Worm (Caenorhabditis elegans): ENCODE measurements around the gene fbxb-105.
A peak's percentile ranks its signal among the peaks of the same experiment; 100 is the strongest.

The fbxb-105 gene

DNA sequence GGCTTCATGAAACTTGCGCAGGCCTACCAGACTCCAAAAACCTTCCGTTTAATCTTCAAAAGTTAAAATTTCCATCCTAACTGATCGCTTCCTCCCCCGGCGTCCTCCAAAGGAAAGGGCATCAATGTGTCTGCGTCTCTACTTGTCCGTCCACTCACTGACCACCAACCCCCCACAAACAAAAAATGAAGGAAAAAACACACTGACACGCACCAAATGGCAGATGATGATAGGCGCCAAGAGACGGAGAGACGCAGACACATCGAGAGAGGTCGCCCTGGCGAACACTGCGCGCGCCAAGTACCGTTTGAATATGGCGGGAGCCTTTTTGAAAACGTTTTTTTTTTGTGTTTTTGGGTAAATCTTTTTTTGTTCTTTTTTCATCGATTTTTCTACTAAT lies 36.0 kb downstream of the fbxb-105 start (continued):
- no peak for TF ChIP-seq egl-5 (tag; optimal IDR thresholded peaks at IDR 0.05)
- TF ChIP-seq nhr-12 (tag; optimal IDR thresholded peaks at IDR 0.05) = no peak
- no peak for TF ChIP-seq nhr-237 (tag; optimal IDR thresholded peaks at IDR 0.05)

DNA sequence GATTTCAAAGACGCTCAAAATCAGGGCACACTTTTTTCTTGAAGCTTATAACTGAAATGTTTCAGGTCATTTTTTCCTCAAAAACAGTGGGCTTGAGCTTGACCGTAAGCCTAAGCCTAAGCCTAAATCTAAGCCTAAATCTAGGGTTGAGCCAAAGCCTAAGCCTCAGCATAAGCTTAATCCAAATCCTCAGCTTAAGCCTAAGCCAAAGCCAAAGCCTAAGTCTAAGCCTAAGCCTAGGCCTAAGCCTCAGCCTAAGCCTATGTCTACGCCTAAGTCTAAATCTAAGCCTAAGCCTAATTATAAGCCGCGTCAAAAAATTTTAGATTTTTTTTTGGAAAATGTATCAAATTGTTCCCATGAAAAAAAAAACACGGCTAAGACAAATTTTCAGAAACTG lies 36.4 kb downstream of the fbxb-105 start:
- TF ChIP-seq ztf-11 (tag; optimal IDR thresholded peaks at IDR 0.05) (no peak), zag-1 (tag; optimal IDR thresholded peaks at IDR 0.05) (no peak), ceh-9 (tag; optimal IDR thresholded peaks at IDR 0.05) (no peak), nhr-76 (tag; optimal IDR thresholded peaks at IDR 0.05) (no peak), elt-3 (tag; optimal IDR thresholded peaks at IDR 0.05) (no peak), elt-1 (tag; optimal IDR thresholded peaks at IDR 0.05) (no peak)

DNA sequence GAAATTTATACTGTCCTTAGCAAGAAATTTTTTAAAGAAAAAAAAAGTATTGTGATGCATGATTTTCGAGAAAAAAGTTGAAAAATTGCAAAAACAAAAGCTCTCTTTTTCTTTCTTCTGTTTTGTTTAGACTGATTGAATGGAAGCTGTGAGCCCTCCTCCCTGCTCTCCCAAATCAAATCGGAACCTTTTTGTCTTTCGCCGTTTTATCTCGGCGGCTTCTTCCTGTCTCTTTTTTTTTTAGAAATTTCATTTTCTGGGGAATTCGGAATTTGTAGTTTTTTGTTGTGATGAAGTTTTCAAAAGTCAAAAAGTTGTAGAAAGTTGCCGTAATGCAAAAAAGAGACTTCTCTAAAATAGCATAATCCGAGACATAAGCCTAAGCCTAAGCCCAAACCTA lies 40.0 kb downstream of the fbxb-105 start:
- TF ChIP-seq fkh-10 (GFP tag; optimal IDR thresholded peaks at IDR 0.05) (peak; percentile 61), jun-1 (tag; optimal IDR thresholded peaks at IDR 0.05) (no peak)

DNA sequence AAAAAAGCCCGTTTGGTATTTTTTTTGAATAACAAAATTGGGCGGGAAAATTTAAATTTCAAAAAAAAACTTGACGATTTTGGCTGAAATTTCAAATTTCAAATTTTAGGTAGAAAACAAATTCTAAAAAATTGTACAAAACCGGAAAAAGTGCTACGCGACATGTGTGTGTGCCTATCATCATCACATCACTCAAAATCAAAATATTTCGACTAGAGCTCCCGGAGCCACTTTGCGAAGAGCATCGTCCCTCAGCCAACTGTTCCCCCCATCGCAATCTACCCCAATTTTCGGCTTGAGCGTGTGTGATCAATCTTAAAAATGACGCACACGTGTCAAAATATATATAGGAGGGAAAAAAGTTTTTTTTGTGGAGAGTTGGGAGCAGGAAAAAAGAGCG lies 43.9 kb downstream of the fbxb-105 start:
- no peak for TF ChIP-seq nhr-237 (tag; optimal IDR thresholded peaks at IDR 0.05)
- no peak for TF ChIP-seq ama-1 (optimal IDR thresholded peaks at IDR 0.05)
- no peak for TF ChIP-seq nhr-77 (tag; optimal IDR thresholded peaks at IDR 0.05)
- TF ChIP-seq elt-2 (tag; optimal IDR thresholded peaks at IDR 0.05) = no peak
- TF ChIP-seq pha-4 (tag; optimal IDR thresholded peaks at IDR 0.05) = no peak
- TF ChIP-seq eor-1 (tag; optimal IDR thresholded peaks at IDR 0.05) = no peak
- no peak for TF ChIP-seq egl-5 (tag; optimal IDR thresholded peaks at IDR 0.05)
- no peak for TF ChIP-seq mdl-1 (tag; optimal IDR thresholded peaks at IDR 0.05)
- TF ChIP-seq lin-15B (tag; optimal IDR thresholded peaks at IDR 0.05) = no peak
- no peak for TF ChIP-seq zag-1 (tag; optimal IDR thresholded peaks at IDR 0.05)
- TF ChIP-seq nhr-43 (tag; optimal IDR thresholded peaks at IDR 0.05; ENCODE audit: poor library complexity, severe bottlenecking) = no peak
- no peak for TF ChIP-seq fkh-2 (tag; optimal IDR thresholded peaks at IDR 0.05)
- no peak for TF ChIP-seq nfya-1 (tag; optimal IDR thresholded peaks at IDR 0.05; ENCODE audit: insufficient read depth)
- no peak for TF ChIP-seq nhr-67 (tag; optimal IDR thresholded peaks at IDR 0.05)
- TF ChIP-seq unc-39 (tag; optimal IDR thresholded peaks at IDR 0.05) = no peak
- TF ChIP-seq nhr-11 (tag; optimal IDR thresholded peaks at IDR 0.05) = no peak
- no peak for TF ChIP-seq elt-3 (tag; optimal IDR thresholded peaks at IDR 0.05)
- no peak for TF ChIP-seq elt-1 (tag; optimal IDR thresholded peaks at IDR 0.05)
- TF ChIP-seq tbx-2 (tag; optimal IDR thresholded peaks at IDR 0.05) = no peak
- TF ChIP-seq nhr-23 (tag; optimal IDR thresholded peaks at IDR 0.05) = no peak

DNA sequence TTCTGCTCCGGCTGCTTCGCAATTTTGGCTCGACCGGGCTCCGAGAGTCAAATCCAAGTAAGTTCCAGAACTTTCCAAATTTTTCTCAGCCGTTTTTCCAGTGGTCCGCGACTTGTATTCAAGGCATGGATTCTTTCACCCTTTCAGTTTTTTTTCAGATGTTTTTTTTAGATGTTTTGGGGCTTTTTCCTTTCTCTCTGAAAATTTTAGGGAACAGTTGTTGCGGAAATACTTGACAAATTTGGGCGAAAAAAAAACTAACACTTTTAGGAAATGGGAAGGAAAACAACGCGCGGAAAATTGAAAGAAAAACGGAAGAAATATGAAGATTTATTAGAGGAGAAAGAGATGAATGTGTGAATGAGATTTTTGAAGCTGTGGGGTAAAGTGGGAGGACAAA lies 45.1 kb downstream of the fbxb-105 start, which contains the start of the genes T05A8.11 and nep-2:
Gene T05A8.11, minus strand, starts transcription at position 101 of the 400 bp plus-strand sequence.
Gene nep-2, minus strand, starts transcription at position 192 of the 400 bp plus-strand sequence.
- TF ChIP-seq lsy-12 (tag; optimal IDR thresholded peaks at IDR 0.05) (no peak), nhr-77 (tag; optimal IDR thresholded peaks at IDR 0.05) (no peak), nhr-43 (tag; optimal IDR thresholded peaks at IDR 0.05; ENCODE audit: poor library complexity, severe bottlenecking) (no peak), tbx-2 (tag; optimal IDR thresholded peaks at IDR 0.05) (no peak), daf-12 (tag; optimal IDR thresholded peaks at IDR 0.05) (no peak), hmg-11 (tag; optimal IDR thresholded peaks at IDR 0.05) (no peak), nhr-237 (tag; optimal IDR thresholded peaks at IDR 0.05) (no peak), sea-2 (GFP tag; optimal IDR thresholded peaks at IDR 0.05) (no peak), ama-1 (optimal IDR thresholded peaks at IDR 0.05) (no peak), nhr-76 (tag; optimal IDR thresholded peaks at IDR 0.05) (no peak), R02D3.7 (tag; optimal IDR thresholded peaks at IDR 0.05) (no peak), pqm-1 (tag; optimal IDR thresholded peaks at IDR 0.05) (no peak), elt-2 (tag; optimal IDR thresholded peaks at IDR 0.05) (no peak), nhr-67 (tag; optimal IDR thresholded peaks at IDR 0.05) (no peak)

DNA sequence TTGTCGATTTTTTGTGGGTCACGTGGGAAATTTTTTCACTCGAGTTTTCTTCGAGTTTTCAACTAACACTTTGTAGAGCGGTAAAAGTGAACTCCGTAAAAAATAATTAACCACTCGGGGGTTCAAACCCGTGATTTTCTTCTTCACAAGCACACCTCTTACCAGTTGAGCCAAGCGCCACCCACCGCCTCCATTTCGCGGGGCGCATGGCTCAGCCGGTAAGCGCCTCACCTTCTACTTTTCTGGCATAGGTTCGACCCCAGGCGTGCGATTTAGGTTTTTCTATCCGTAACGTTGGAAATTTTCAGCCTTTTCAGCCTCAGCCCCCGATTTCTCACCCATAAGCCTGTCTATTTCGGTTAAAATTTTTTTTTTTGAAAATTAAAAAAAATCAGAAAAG lies 48.7 kb downstream of the fbxb-105 start:
- TF ChIP-seq ceh-16 (tag; optimal IDR thresholded peaks at IDR 0.05) = no peak
